Worm (Caenorhabditis elegans): Measurements from ENCODE around the gene jmjd-4.
"Not testable (repeated sequence)": the region's sequence is repeated elsewhere in the genome, so short reads cannot be mapped to it uniquely, and the experiment has no call there.

jmjd-4 gene

DNA sequence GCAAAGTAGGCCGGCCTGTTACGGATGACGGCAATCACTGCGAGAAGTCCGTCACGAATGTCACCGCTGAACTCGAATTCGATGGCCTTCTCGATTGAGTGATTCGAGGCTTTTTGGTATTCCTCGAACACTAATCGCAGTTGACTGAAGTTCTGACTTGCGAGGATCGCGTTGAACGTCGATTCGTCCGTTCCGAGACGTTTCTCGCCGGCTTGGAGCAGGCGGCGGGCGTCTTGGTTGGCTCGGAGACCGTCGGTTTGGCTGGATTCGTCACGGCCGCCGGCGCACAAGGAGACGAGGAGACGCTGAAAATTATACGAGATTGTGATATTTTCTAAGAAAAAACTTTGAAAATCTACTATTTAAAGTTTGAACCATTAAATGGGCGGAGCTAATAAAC lies 7.5 kb downstream of the jmjd-4 start:
- TF ChIP-seq egrh-3 (GFP tag; IDR thresholded peaks at IDR 0.05) (peak; percentile 26; the same call in 1 of the 2 replicates), B0019.2 (GFP tag; conservative IDR thresholded peaks at IDR 0.05) (no peak), ccch-3 (GFP tag; optimal IDR thresholded peaks at IDR 0.05) (no peak), zfh-2 (GFP tag; conservative IDR thresholded peaks at IDR 0.05) (peak; percentile 83), chd-7 (tag; optimal IDR thresholded peaks at IDR 0.05) (no peak), nfyb-1 (GFP tag; IDR thresholded peaks at IDR 0.05) (0 out of 2 replicates have a peak, but pooled peaks have one; percentile 20), Y95B8A.8 (GFP tag; IDR thresholded peaks at IDR 0.05) (no peak), K12H6.12 (tag; optimal IDR thresholded peaks at IDR 0.05) (no peak)

- TF ChIP-seq sptf-2 (GFP tag; optimal IDR thresholded peaks at IDR 0.05) = no peak
- TF ChIP-seq B0019.2 (GFP tag; conservative IDR thresholded peaks at IDR 0.05) = no peak
- TF ChIP-seq unc-130 (GFP tag; optimal IDR thresholded peaks at IDR 0.05) = no peak
- no peak for TF ChIP-seq Y67H2A.10 (GFP tag; conservative IDR thresholded peaks at IDR 0.05)
- TF ChIP-seq snpc-1.3 (tag; optimal IDR thresholded peaks at IDR 0.05; ENCODE audit: insufficient read depth) = no peak
- no peak for TF ChIP-seq ceh-91 (GFP tag; IDR thresholded peaks at IDR 0.05)
- TF ChIP-seq ztf-28 (GFP tag; IDR thresholded peaks at IDR 0.05) = no peak
- TF ChIP-seq nhr-120 (GFP tag; IDR thresholded peaks at IDR 0.05) = no peak
- no peak for TF ChIP-seq B0261.1 (tag; optimal IDR thresholded peaks at IDR 0.05)
- no peak for TF ChIP-seq unc-62 (GFP tag; optimal IDR thresholded peaks at IDR 0.05)
- TF ChIP-seq F49E8.2 (tag; optimal IDR thresholded peaks at IDR 0.05; ENCODE audit: insufficient read depth) = no peak
- TF ChIP-seq hrde-1 (tag; optimal IDR thresholded peaks at IDR 0.05; ENCODE audit: borderline replicate concordance) = no peak
- no peak for TF ChIP-seq F57A8.1 (GFP tag; optimal IDR thresholded peaks at IDR 0.05)
- no peak for TF ChIP-seq attf-6 (GFP tag; IDR thresholded peaks at IDR 0.05)
- TF ChIP-seq sea-2 (GFP tag; IDR thresholded peaks at IDR 0.05) = no peak
- no peak for TF ChIP-seq rec-8 (tag; optimal IDR thresholded peaks at IDR 0.05)
Measured at ce11 chrIII:10320788-10321187, 13.0 kb downstream of the jmjd-4 start, which contains the start of gene sas-7. TSS of gene sas-7 (plus strand) at chrIII:10321019.

ce11 chrIII:10320228-10320705 lies 13.6 kb downstream of the jmjd-4 start:
- 0 out of 2 replicates have a peak, but pooled peaks have one; percentile 25 for TF ChIP-seq lin-26 (GFP tag; IDR thresholded peaks at IDR 0.05)
- peak; percentile 60; the same call in 1 of the 2 replicates for TF ChIP-seq ztf-28 (GFP tag; IDR thresholded peaks at IDR 0.05)
- TF ChIP-seq B0019.2 (GFP tag; conservative IDR thresholded peaks at IDR 0.05) = peak; percentile 38
- 0 out of 2 replicates have a peak, but pooled peaks have one; percentile 7 for TF ChIP-seq bed-2 (GFP tag; IDR thresholded peaks at IDR 0.05)
- peak; percentile 95 for TF ChIP-seq D2030.7 (GFP tag; IDR thresholded peaks at IDR 0.05)
- peak; percentile 69; the same call in 1 of the 2 replicates for TF ChIP-seq Y95B8A.8 (GFP tag; IDR thresholded peaks at IDR 0.05)
- peak; percentile 15 for TF ChIP-seq F49E8.2 (tag; optimal IDR thresholded peaks at IDR 0.05; ENCODE audit: insufficient read depth)
- 0 out of 2 replicates have a peak, but pooled peaks have one; percentile 12 for TF ChIP-seq egl-44 (GFP tag; IDR thresholded peaks at IDR 0.05)
- peak; percentile 67 for TF ChIP-seq ztf-18 (tag; optimal IDR thresholded peaks at IDR 0.05)
- 0 out of 2 replicates have a peak, but pooled peaks have one; percentile 58 for TF ChIP-seq F37B4.10 (GFP tag; IDR thresholded peaks at IDR 0.05)
- TF ChIP-seq madf-3 (GFP tag; IDR thresholded peaks at IDR 0.05) = 0 out of 2 replicates have a peak, but pooled peaks have one; percentile 10
- TF ChIP-seq ceh-100 (GFP tag; IDR thresholded peaks at IDR 0.05) = peak; percentile 88
- TF ChIP-seq hsf-1 (GFP tag; IDR thresholded peaks at IDR 0.05) = peak; percentile 67
- TF ChIP-seq snpc-4 (GFP tag; optimal IDR thresholded peaks at IDR 0.05) = not testable (repeated sequence)
- TF ChIP-seq snpc-4 (tag; optimal IDR thresholded peaks at IDR 0.05) = peak in 1 of 4 experiments; percentile 15
- TF ChIP-seq lir-1 (GFP tag; conservative IDR thresholded peaks at IDR 0.05) = 0 out of 2 replicates have a peak, but pooled peaks have one; percentile 44
- peak; percentile 37 for TF ChIP-seq lin-54 (GFP tag; optimal IDR thresholded peaks at IDR 0.05)
- TF ChIP-seq madf-6 (GFP tag; IDR thresholded peaks at IDR 0.05) = peak; percentile 88
- TF ChIP-seq Y56A3A.18 (GFP tag; IDR thresholded peaks at IDR 0.05) = 0 out of 2 replicates have a peak, but pooled peaks have one; percentile 24
- TF ChIP-seq madf-8 (GFP tag; conservative IDR thresholded peaks at IDR 0.05) = peak; percentile 38
- TF ChIP-seq snpc-3.4 (tag; optimal IDR thresholded peaks at IDR 0.05) = peak; percentile 41
- TF ChIP-seq egrh-3 (GFP tag; IDR thresholded peaks at IDR 0.05) = peak; percentile 59
- TF ChIP-seq xnd-1 (tag; optimal IDR thresholded peaks at IDR 0.05) = peak; percentile 44
- TF ChIP-seq mcd-1 (GFP tag; IDR thresholded peaks at IDR 0.05) = peak; percentile 76
- TF ChIP-seq Y79H2A.3 (GFP tag; conservative IDR thresholded peaks at IDR 0.05) = peak; percentile 41; the same call in 1 of the 2 replicates
- TF ChIP-seq ceh-91 (GFP tag; IDR thresholded peaks at IDR 0.05) = peak; percentile 75
